Worm (Caenorhabditis elegans): Measurements from ENCODE around the gene droe-8.

Gene droe-8

DNA sequence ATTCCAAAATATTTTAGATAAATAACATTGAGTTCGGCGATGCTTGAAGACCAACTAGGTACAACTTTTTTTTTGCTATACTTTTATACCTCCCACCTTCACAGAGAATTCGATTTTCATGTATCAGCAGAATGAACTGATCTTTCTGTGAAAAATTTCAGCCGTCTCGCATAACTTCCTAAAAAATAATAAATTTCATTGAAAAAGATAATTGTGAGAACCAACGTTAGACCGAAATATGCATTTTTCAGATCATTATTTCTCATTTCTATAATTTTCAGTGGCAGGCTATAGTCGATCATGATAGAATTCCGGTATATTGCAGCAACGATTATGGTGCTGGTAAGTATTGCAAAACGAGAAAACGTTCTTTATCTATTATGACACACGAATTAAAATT, 45.3 kb downstream of the droe-8 start, which contains the start of gene srx-115:
srx-115 (plus strand) TSS at position 301 of the 400 bp plus-strand sequence.
- TF ChIP-seq eor-1 (tag; optimal IDR thresholded peaks at IDR 0.05) (no peak), unc-62 (GFP tag; optimal IDR thresholded peaks at IDR 0.05) (no peak)

DNA sequence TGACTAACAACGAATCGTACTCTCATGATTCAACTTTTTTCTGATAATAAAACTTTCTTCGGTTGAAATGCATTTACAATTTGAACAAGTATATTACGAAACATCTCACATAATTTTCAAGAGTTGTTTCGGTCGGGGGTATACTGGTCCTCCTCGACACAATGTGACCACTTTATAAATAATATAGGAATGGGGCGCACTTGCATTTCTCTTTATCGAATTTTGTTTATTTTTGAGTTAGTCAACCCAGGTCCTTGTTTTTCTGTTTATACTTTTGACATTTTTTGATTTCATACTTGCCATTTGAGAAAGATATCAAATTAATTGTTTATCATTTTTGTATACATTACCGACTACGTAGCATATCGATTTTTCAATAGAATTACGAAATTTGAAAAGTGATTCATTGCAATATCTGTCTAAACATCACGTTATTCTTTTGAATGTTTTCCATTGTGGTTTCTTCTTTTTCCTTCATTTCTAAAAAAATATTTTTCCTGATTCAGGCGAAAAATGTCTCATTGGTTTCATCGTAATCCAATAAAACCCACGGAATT, 47.6 kb downstream of the droe-8 start, which contains the start of gene B0507.2:
B0507.2 (plus strand) TSS at position 507 of the 557 bp plus-strand sequence.
- peak; percentile 41 for TF ChIP-seq snpc-4 (tag; optimal IDR thresholded peaks at IDR 0.05)
- peak; percentile 29 for TF ChIP-seq ceh-28 (tag; optimal IDR thresholded peaks at IDR 0.05)
- no peak for TF ChIP-seq egl-27 (tag; optimal IDR thresholded peaks at IDR 0.05)
- peak; percentile 37 for TF ChIP-seq elt-2 (tag; optimal IDR thresholded peaks at IDR 0.05)
- TF ChIP-seq pha-4 (tag; optimal IDR thresholded peaks at IDR 0.05), result peak; percentile 74
- TF ChIP-seq lin-15B (tag; optimal IDR thresholded peaks at IDR 0.05), result peak; percentile 40
- no peak for TF ChIP-seq ZK546.5 (tag; optimal IDR thresholded peaks at IDR 0.05)
- peak; percentile 28 for TF ChIP-seq pqm-1 (tag; optimal IDR thresholded peaks at IDR 0.05)
- TF ChIP-seq sea-2 (GFP tag; optimal IDR thresholded peaks at IDR 0.05), result no peak

DNA sequence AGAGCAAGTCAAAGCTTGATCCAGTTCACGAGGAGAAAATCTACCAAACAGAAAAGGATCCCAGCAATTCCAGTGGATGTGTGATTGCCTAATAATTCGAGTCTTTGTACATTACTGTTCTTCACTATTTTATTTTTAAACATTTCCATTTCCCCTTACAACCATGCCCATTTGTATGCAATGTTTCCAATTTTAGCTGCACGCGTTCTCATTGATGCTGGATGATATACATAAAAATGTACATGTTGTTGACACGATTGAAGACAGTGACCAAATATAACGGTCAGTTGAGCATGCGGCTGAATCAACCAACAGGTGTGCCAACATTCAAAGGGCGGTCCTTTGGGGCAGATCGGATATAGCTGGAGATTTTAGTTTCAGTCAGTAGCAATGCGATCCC, 49.9 kb downstream of the droe-8 start, which contains the start of gene B0507.1:
B0507.1 (plus strand) TSS at position 301 of the 400 bp plus-strand sequence.
- TF ChIP-seq ceh-82 (tag; optimal IDR thresholded peaks at IDR 0.05) (no peak), fos-1 (tag; optimal IDR thresholded peaks at IDR 0.05) (no peak)

Data from whole organism, L3 larva.